Fruit fly (Drosophila melanogaster): ENCODE measurements around the gene Cp15.
A peak's percentile ranks its signal among the peaks of the same experiment; 100 is the strongest.

dm6 chr3L:8748839-8749238 is 20.6 kb downstream of the Cp15 start:
- no peak for TF ChIP-seq slp2 (GFP tag; optimal IDR thresholded peaks at IDR 0.05)
- no peak for TF ChIP-seq CG7786 (GFP tag; optimal IDR thresholded peaks at IDR 0.05)
- TF ChIP-seq Fer3 (tag; optimal IDR thresholded peaks at IDR 0.05): peak; percentile 24

Data from whole organism, embryonic.